Fruit fly (Drosophila melanogaster): ENCODE data around the gene Nsf2.

- TF ChIP-seq Abd-B (GFP tag; optimal IDR thresholded peaks at IDR 0.05), result no peak
- no peak for TF ChIP-seq GATAd (GFP tag; optimal IDR thresholded peaks at IDR 0.05)
- TF ChIP-seq psq (GFP tag; optimal IDR thresholded peaks at IDR 0.05), result no peak
- no peak for TF ChIP-seq CrebA (GFP tag; optimal IDR thresholded peaks at IDR 0.05; ENCODE audit: borderline replicate concordance)
- TF ChIP-seq Dfd (GFP tag; optimal IDR thresholded peaks at IDR 0.05), result no peak
Observed at dm6 chr3R:13827953-13828922, 9.6 kb downstream of the Nsf2 start, which contains the start of gene Mst87F.

Measured in whole organism, wandering third instar larva.